Worm (Caenorhabditis elegans) whole organism, young adult: Measurements from ENCODE around the gene D2024.18.

Experiments
- F10E7.11 ChIP-seq: sonication (generic microtip); optimal IDR thresholded peaks from 2 replicates; lab custom pipeline; 2017; ENCODE audit warnings: mild to moderate bottlenecking, missing genetic modification characterization, moderate library complexity, missing compliant biosample characterization
- F22D6.2 ChIP-seq: sonication (generic microtip); optimal IDR thresholded peaks from 2 replicates; lab custom pipeline; 2016; ENCODE audit warnings: mild to moderate bottlenecking, missing genetic modification characterization, missing compliant biosample characterization
- F52B5.7 ChIP-seq: sonication (generic microtip); optimal IDR thresholded peaks from 2 replicates; lab custom pipeline; 2016; ENCODE audit warnings: mild to moderate bottlenecking, missing genetic modification characterization, missing compliant biosample characterization
- F57C9.4 ChIP-seq: sonication (generic microtip); optimal IDR thresholded peaks from 2 replicates; lab custom pipeline; 2017; ENCODE audit warnings: mild to moderate bottlenecking, missing genetic modification characterization, missing compliant biosample characterization
- T07F8.4 ChIP-seq: sonication (generic microtip); optimal IDR thresholded peaks from 2 replicates; lab custom pipeline; 2016; ENCODE audit warnings: mild to moderate bottlenecking, missing genetic modification characterization, moderate library complexity, missing compliant biosample characterization
- Y53G8AR.9 ChIP-seq: fragments of 200-800 bp; sonication (Bioruptor generic); conservative IDR thresholded peaks from 2 replicates; pipeline ENCODE4 v1.3.6; 2022; ENCODE audit warnings: missing genetic modification reagents, missing genetic modification characterization, missing compliant biosample characterization
- Y79H2A.3 ChIP-seq: fragments of 200-800 bp; sonication (Bioruptor generic); conservative IDR thresholded peaks from 2 replicates; pipeline ENCODE4 v1.3.6; 2022; ENCODE audit warnings: missing genetic modification reagents, missing genetic modification characterization, missing compliant biosample characterization
- ZK185.1 ChIP-seq: sonication (generic microtip); optimal IDR thresholded peaks from 2 replicates; lab custom pipeline; 2016; ENCODE audit warnings: mild to moderate bottlenecking, missing genetic modification characterization, missing compliant biosample characterization; ENCODE audit not compliant: poor library complexity, severe bottlenecking
- cebp-1 ChIP-seq, 2 experiments: fragments of 200-800 bp in 1 of 2; sonication (Bioruptor generic) in 1 of 2; sonication (generic microtip) in 1 of 2; IDR thresholded peaks in 1 of 2; optimal IDR thresholded peaks in 1 of 2; 2 replicates each; pipeline versions ENCODE4 v1.3.6 to Lab custom; 2017 to 2022; ENCODE audit warnings: missing compliant biosample characterization in 2 of 2, missing genetic modification characterization in 2 of 2, mild to moderate bottlenecking in 1 of 2, missing genetic modification reagents in 1 of 2, moderate library complexity in 1 of 2
- dox-1 ChIP-seq: fragments of 200-800 bp; sonication (Bioruptor generic); IDR thresholded peaks from 2 replicates; pipeline ENCODE4 v1.3.6; 2022; ENCODE audit warnings: missing genetic modification reagents, missing genetic modification characterization, missing compliant biosample characterization
- dpff-1 ChIP-seq: sonication (generic microtip); optimal IDR thresholded peaks from 2 replicates; lab custom pipeline; 2017; ENCODE audit warnings: mild to moderate bottlenecking, missing genetic modification characterization, missing compliant biosample characterization
- efl-1 ChIP-seq: fragments of 150-350 bp; optimal IDR thresholded peaks from 2 replicates; lab custom pipeline; 2014; ENCODE audit warnings: missing biosample characterization, missing genetic modification reagents, missing genetic modification characterization
- gei-17 ChIP-seq: fragments of 200-800 bp; sonication (Bioruptor generic); optimal IDR thresholded peaks from 2 replicates; lab custom pipeline; 2018; ENCODE audit warnings: mild to moderate bottlenecking, missing genetic modification characterization, missing compliant biosample characterization
- him-1 ChIP-seq: sonication (generic microtip); optimal IDR thresholded peaks from 2 replicates; lab custom pipeline; 2016; ENCODE audit warnings: missing genotype, missing genetic modification reagents, missing genetic modification characterization, missing compliant biosample characterization
- hsf-1 ChIP-seq: fragments of 200-800 bp; sonication (Bioruptor generic); IDR thresholded peaks from 2 replicates; pipeline ENCODE4 v1.3.6; 2022; ENCODE audit warnings: missing genetic modification reagents, missing genetic modification characterization, missing compliant biosample characterization
- lag-1 ChIP-seq: fragments of 200-800 bp; sonication (Bioruptor generic); IDR thresholded peaks from 2 replicates; pipeline ENCODE4 v1.3.6; 2022; ENCODE audit warnings: missing genetic modification reagents, missing genetic modification characterization, missing compliant biosample characterization
- let-607 ChIP-seq, 2 experiments: fragments of 200-800 bp in 1 of 2; sonication (Bioruptor generic) in 1 of 2; sonication (generic microtip) in 1 of 2; optimal IDR thresholded peaks; 2 replicates each; lab custom pipeline; 2016 to 2018; ENCODE audit warnings: mild to moderate bottlenecking in 2 of 2, missing compliant biosample characterization in 2 of 2, missing genetic modification characterization in 2 of 2, moderate library complexity in 2 of 2, missing genotype in 1 of 2
- lsl-1 ChIP-seq: fragments of 200-800 bp; sonication (Bioruptor generic); optimal IDR thresholded peaks from 2 replicates; lab custom pipeline; 2018; ENCODE audit warnings: mild to moderate bottlenecking, missing genetic modification characterization, moderate library complexity, missing compliant biosample characterization
- madf-10 ChIP-seq: sonication (generic microtip); optimal IDR thresholded peaks from 2 replicates; lab custom pipeline; 2016; ENCODE audit warnings: mild to moderate bottlenecking, missing genetic modification characterization, missing compliant biosample characterization
- madf-6 ChIP-seq: fragments of 200-800 bp; sonication (Bioruptor generic); IDR thresholded peaks from 2 replicates; pipeline ENCODE4 v1.3.6; 2022; ENCODE audit warnings: missing genetic modification reagents, missing genetic modification characterization, missing compliant biosample characterization
- nfyb-1 ChIP-seq: fragments of 200-800 bp; sonication (Bioruptor generic); IDR thresholded peaks from 2 replicates; pipeline ENCODE4 v1.3.6; 2022; ENCODE audit warnings: missing genetic modification reagents, missing genetic modification characterization, missing compliant biosample characterization
- nhr-120 ChIP-seq: fragments of 200-800 bp; sonication (Bioruptor generic); IDR thresholded peaks from 2 replicates; pipeline ENCODE4 v1.3.6; 2022; ENCODE audit warnings: missing genetic modification characterization, missing compliant biosample characterization
- nhr-80 ChIP-seq: sonication (generic microtip); optimal IDR thresholded peaks from 2 replicates; lab custom pipeline; 2016; ENCODE audit warnings: missing genetic modification characterization, missing compliant biosample characterization
- rcor-1 ChIP-seq: fragments of 200-800 bp; sonication (Bioruptor generic); IDR thresholded peaks from 2 replicates; pipeline ENCODE4 v1.3.6; 2022; ENCODE audit warnings: missing genetic modification reagents, missing genetic modification characterization, missing compliant biosample characterization
- rec-8 ChIP-seq, 2 experiments: sonication (generic microtip); optimal IDR thresholded peaks; 2 replicates each; lab custom pipeline; 2016; ENCODE audit warnings: mild to moderate bottlenecking in 2 of 2, missing genetic modification characterization in 2 of 2, missing genetic modification reagents in 2 of 2, missing genotype in 2 of 2, missing biosample characterization in 1 of 2, missing compliant biosample characterization in 1 of 2, moderate library complexity in 1 of 2
- snpc-4 ChIP-seq, 5 experiments: fragments of 150-350 bp in 1 of 5; sonication (generic microtip) in 4 of 5; optimal IDR thresholded peaks; 2 replicates each; lab custom pipeline; 2014 to 2018; ENCODE audit warnings: missing genetic modification characterization in 5 of 5, missing biosample characterization in 3 of 5, antibody characterized with exemption in 2 of 5, mild to moderate bottlenecking in 2 of 5, missing compliant biosample characterization in 2 of 5, missing genotype in 2 of 5, moderate library complexity in 2 of 5, missing genetic modification reagents in 1 of 5
- xnd-1 ChIP-seq: sonication (generic microtip); optimal IDR thresholded peaks from 2 replicates; lab custom pipeline; 2016; ENCODE audit warnings: missing genotype, missing genetic modification reagents, missing genetic modification characterization, missing compliant biosample characterization
- ztf-22 ChIP-seq: fragments of 200-800 bp; sonication (Bioruptor generic); optimal IDR thresholded peaks from 2 replicates; lab custom pipeline; 2018; ENCODE audit warnings: mild to moderate bottlenecking, missing genetic modification characterization, moderate library complexity, missing compliant biosample characterization
- ztf-25 ChIP-seq: fragments of 200-800 bp; sonication (Bioruptor generic); IDR thresholded peaks from 2 replicates; pipeline ENCODE4 v1.3.6; 2022; ENCODE audit warnings: missing genetic modification reagents, missing genetic modification characterization, missing compliant biosample characterization
- ztf-28 ChIP-seq: fragments of 200-800 bp; sonication (Bioruptor generic); IDR thresholded peaks from 2 replicates; pipeline ENCODE4 v1.3.6; 2022; ENCODE audit warnings: missing genetic modification reagents, missing genetic modification characterization, missing compliant biosample characterization

D2024.18 gene

ce11 chrIV:7236248-7236772, 13.9 kb upstream of the D2024.18 start:
- TF ChIP-seq T07F8.4 (no peak), him-1 (tag; lab: Kevin White, UChicago) (no peak), dox-1 (GFP tag; lab: Robert Waterston, UW) (peak; percentile 25; the same call in 1 of the 2 replicates), F57C9.4 (tag; lab: Kevin White, UChicago) (peak; percentile 14), F22D6.2 (tag; lab: Kevin White, UChicago) (no peak), lsl-1 (peak; percentile 21)

ce11 chrIV:7237668-7238214, 12.5 kb upstream of the D2024.18 start, which contains the start of gene elo-3:
TSS of gene elo-3 (plus strand) at chrIV:7237718.
- TF ChIP-seq ztf-22 (GFP tag; lab: Kevin White, UChicago) (no peak), hsf-1 (GFP tag; lab: Robert Waterston, UW) (no peak), nfyb-1 (GFP tag; lab: Robert Waterston, UW) (0 out of 2 replicates have a peak, but pooled peaks have one; percentile 26), nhr-80 (tag; lab: Kevin White, UChicago) (peak; percentile 83), ztf-28 (no peak), let-607 (tag; optimal IDR thresholded peaks at IDR 0.05; lab: Kevin White, UChicago) (peak in 1 of 2 experiments; percentile 3)

- TF ChIP-seq snpc-4 (GFP tag; optimal IDR thresholded peaks at IDR 0.05; lab: Kevin White, UChicago), result no peak
- TF ChIP-seq snpc-4 (tag; optimal IDR thresholded peaks at IDR 0.05; lab: Kevin White, UChicago), result peak in 1 of 4 experiments; percentile 29
- TF ChIP-seq Y79H2A.3, result no peak
- no peak for TF ChIP-seq efl-1
- no peak for TF ChIP-seq rcor-1 (GFP tag; lab: Robert Waterston, UW)
- no peak for TF ChIP-seq nhr-120 (GFP tag; lab: Robert Waterston, UW)
- no peak for TF ChIP-seq ZK185.1 (tag; lab: Kevin White, UChicago)
- TF ChIP-seq Y53G8AR.9 (GFP tag; lab: Robert Waterston, UW), result 0 out of 2 replicates have a peak, but pooled peaks have one; percentile 45
- peak; percentile 59 for TF ChIP-seq F52B5.7 (tag; lab: Kevin White, UChicago)
- peak; percentile 18; the same call in 1 of the 2 replicates for TF ChIP-seq madf-6 (GFP tag; lab: Robert Waterston, UW)
- no peak for TF ChIP-seq xnd-1 (tag; lab: Kevin White, UChicago)
- TF ChIP-seq cebp-1 (GFP tag; IDR thresholded peaks at IDR 0.05; lab: Robert Waterston, UW), result no peak
- TF ChIP-seq cebp-1 (tag; optimal IDR thresholded peaks at IDR 0.05; lab: Kevin White, UChicago), result peak; percentile 27
- no peak for TF ChIP-seq gei-17 (GFP tag; lab: Kevin White, UChicago)
- TF ChIP-seq dpff-1, result peak; percentile 53
- no peak for TF ChIP-seq madf-10
- no peak for TF ChIP-seq ztf-25 (GFP tag; lab: Robert Waterston, UW)
- peak; percentile 58; the same call in 1 of the 2 replicates for TF ChIP-seq hsf-1 (GFP tag; lab: Robert Waterston, UW)
- TF ChIP-seq rec-8 (tag; optimal IDR thresholded peaks at IDR 0.05; lab: Kevin White, UChicago), result no peak
- TF ChIP-seq, all 124 proteins: peak for 7
These were observed 9.7 kb upstream of the D2024.18 start for ce11 chrIV:7240564-7240963.

ce11 chrIV:7242220-7242789, 8.0 kb upstream of the D2024.18 start, which contains the start of gene gstk-2:
TSS of gene gstk-2 (minus strand) at chrIV:7242270.
- TF ChIP-seq F10E7.11 (tag; lab: Kevin White, UChicago) (no peak), cebp-1 (GFP tag; IDR thresholded peaks at IDR 0.05; lab: Robert Waterston, UW) (no peak), cebp-1 (tag; optimal IDR thresholded peaks at IDR 0.05; lab: Kevin White, UChicago) (no peak), snpc-4 (GFP tag; optimal IDR thresholded peaks at IDR 0.05; lab: Kevin White, UChicago) (no peak), snpc-4 (tag; optimal IDR thresholded peaks at IDR 0.05; lab: Kevin White, UChicago) (no peak), lag-1 (GFP tag; lab: Robert Waterston, UW) (no peak)
